Worm (Caenorhabditis elegans): Measurements from ENCODE around the gene tmem-131.

Gene tmem-131

ce11 chrIII:5018116-5018689, 20.2 kb upstream of the tmem-131 start, which contains the start of gene wip-1 (continued):
- TF ChIP-seq dpl-1 (GFP tag; optimal IDR thresholded peaks at IDR 0.05), result peak; percentile 91 to 94 (median 92)
- peak; percentile 100 for TF ChIP-seq unc-130 (tag; optimal IDR thresholded peaks at IDR 0.05)
- TF ChIP-seq ztf-4 (tag; optimal IDR thresholded peaks at IDR 0.05), result peak; percentile 98
- TF ChIP-seq elt-3 (tag; optimal IDR thresholded peaks at IDR 0.05), result peak in 5 of 6 experiments; percentile 48 to 96 (median 90)
- TF ChIP-seq pag-3 (tag; optimal IDR thresholded peaks at IDR 0.05; ENCODE audit: borderline replicate concordance, insufficient read depth), result peak; percentile 44
- peak; percentile 99 for TF ChIP-seq nhr-47 (tag; optimal IDR thresholded peaks at IDR 0.05)
- TF ChIP-seq F16B12.6 (tag; optimal IDR thresholded peaks at IDR 0.05), result peak; percentile 71
- TF ChIP-seq unc-98 (GFP tag; IDR thresholded peaks at IDR 0.05), result peak; percentile 19; the same call in 1 of the 2 replicates
- TF ChIP-seq mdl-1 (tag; optimal IDR thresholded peaks at IDR 0.05), result peak in 1 of 2 experiments; percentile 98
- peak in 1 of 2 experiments; percentile 95 for TF ChIP-seq ztf-11 (tag; optimal IDR thresholded peaks at IDR 0.05)
- TF ChIP-seq unc-62 (GFP tag; optimal IDR thresholded peaks at IDR 0.05), result peak; percentile 23
- TF ChIP-seq lin-13 (GFP tag; optimal IDR thresholded peaks at IDR 0.05), result peak; percentile 98
- TF ChIP-seq pax-3 (tag; optimal IDR thresholded peaks at IDR 0.05), result peak; percentile 94
- peak; percentile 95 for TF ChIP-seq ceh-8 (GFP tag; optimal IDR thresholded peaks at IDR 0.05)
- peak; percentile 97 for TF ChIP-seq lsy-2 (tag; optimal IDR thresholded peaks at IDR 0.05)
- peak; percentile 95 for TF ChIP-seq fkh-10 (GFP tag; optimal IDR thresholded peaks at IDR 0.05)
- TF ChIP-seq isw-1 (GFP tag; IDR thresholded peaks at IDR 0.05), result peak; percentile 97
- TF ChIP-seq ces-1 (GFP tag; optimal IDR thresholded peaks at IDR 0.05), result no peak
- TF ChIP-seq pqm-1 (tag; optimal IDR thresholded peaks at IDR 0.05), result peak; percentile 37
- peak; percentile 97 for TF ChIP-seq jun-1 (tag; optimal IDR thresholded peaks at IDR 0.05)
- TF ChIP-seq dsc-1 (tag; optimal IDR thresholded peaks at IDR 0.05), result peak; percentile 98
- peak; percentile 91 for TF ChIP-seq lir-3 (tag; optimal IDR thresholded peaks at IDR 0.05; ENCODE audit: poor library complexity)
- peak; percentile 93 for TF ChIP-seq sup-37 (GFP tag; optimal IDR thresholded peaks at IDR 0.05)
- no peak for TF ChIP-seq ets-5 (GFP tag; IDR thresholded peaks at IDR 0.05)
- no peak for TF ChIP-seq hlh-17 (GFP tag; optimal IDR thresholded peaks at IDR 0.05; ENCODE audit: borderline replicate concordance)
- TF ChIP-seq mep-1 (tag; optimal IDR thresholded peaks at IDR 0.05), result peak; percentile 99
- TF ChIP-seq rnt-1 (tag; optimal IDR thresholded peaks at IDR 0.05), result peak; percentile 98
- TF ChIP-seq egl-13 (tag; optimal IDR thresholded peaks at IDR 0.05), result peak; percentile 95
- peak; percentile 94 for TF ChIP-seq skn-1 (tag; optimal IDR thresholded peaks at IDR 0.05)
- TF ChIP-seq ceh-63 (GFP tag; optimal IDR thresholded peaks at IDR 0.05), result no peak
- TF ChIP-seq hlh-4 (tag; optimal IDR thresholded peaks at IDR 0.05), result no peak

DNA sequence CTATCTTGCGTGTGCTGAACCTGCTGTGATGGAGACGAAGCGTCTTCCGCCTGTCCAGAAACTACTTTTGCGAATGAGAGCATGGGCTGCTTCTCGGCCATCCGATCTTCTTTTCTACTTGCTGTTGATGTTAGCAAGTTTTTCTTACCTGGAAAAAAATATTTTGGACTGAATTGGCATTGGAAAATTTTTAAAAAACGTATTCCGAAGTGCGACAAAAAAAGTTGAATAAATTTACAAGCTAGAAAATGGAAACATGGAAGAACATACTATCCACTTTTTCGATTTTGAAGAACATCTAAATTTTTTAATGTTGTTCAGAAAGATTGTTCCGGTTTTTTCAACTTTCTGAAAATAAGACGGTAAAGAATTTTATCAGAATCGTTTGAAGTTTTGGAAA, 19.6 kb upstream of the tmem-131 start, which contains the start of gene larp-1:
larp-1 (minus strand) TSS at position 101 of the 400 bp plus-strand sequence.
- TF ChIP-seq ztf-4 (tag; optimal IDR thresholded peaks at IDR 0.05) (no peak), mef-2 (tag; optimal IDR thresholded peaks at IDR 0.05) (no peak), mdl-1 (tag; optimal IDR thresholded peaks at IDR 0.05) (no peak)

DNA sequence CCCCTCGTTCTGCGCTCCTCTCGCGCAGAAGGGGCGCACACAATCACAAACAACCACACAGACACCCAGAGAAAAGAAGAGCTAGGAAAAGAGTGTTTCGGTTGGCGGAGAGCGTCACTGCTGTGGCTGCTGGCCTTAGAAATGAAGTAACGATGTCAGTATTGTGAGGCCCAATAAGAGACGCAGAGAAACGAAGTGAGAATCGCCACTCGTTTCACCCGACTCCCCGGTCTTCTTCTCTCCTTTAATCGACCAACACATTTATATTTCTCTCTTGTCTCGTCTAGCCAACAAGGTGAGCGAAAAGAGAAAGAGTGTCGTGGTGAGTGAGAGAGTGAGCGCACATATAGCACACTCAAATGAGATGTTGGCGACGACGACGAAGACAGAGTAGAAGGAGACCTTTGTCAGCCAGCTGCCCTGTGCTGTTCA, 16.0 kb upstream of the tmem-131 start:
- TF ChIP-seq sptf-1 (tag; optimal IDR thresholded peaks at IDR 0.05) (no peak), lin-15B (tag; optimal IDR thresholded peaks at IDR 0.05) (peak; percentile 45), fkh-10 (GFP tag; optimal IDR thresholded peaks at IDR 0.05) (peak; percentile 92), mdl-1 (tag; optimal IDR thresholded peaks at IDR 0.05) (peak in 1 of 2 experiments; percentile 84), nhr-90 (tag; optimal IDR thresholded peaks at IDR 0.05; ENCODE audit: poor library complexity) (peak; percentile 75), snu-23 (GFP tag; optimal IDR thresholded peaks at IDR 0.05) (peak; percentile 96), nhr-19 (GFP tag; conservative IDR thresholded peaks at IDR 0.05) (peak; percentile 84), swsn-7 (tag; optimal IDR thresholded peaks at IDR 0.05) (peak; percentile 89), tlp-1 (tag; optimal IDR thresholded peaks at IDR 0.05) (no peak), snpc-4 (tag; optimal IDR thresholded peaks at IDR 0.05) (peak; percentile 75), egl-13 (tag; optimal IDR thresholded peaks at IDR 0.05) (peak; percentile 75), nhr-12 (tag; optimal IDR thresholded peaks at IDR 0.05) (no peak), nhr-47 (tag; optimal IDR thresholded peaks at IDR 0.05) (peak; percentile 88), nhr-28 (tag; optimal IDR thresholded peaks at IDR 0.05) (no peak), nhr-76 (tag; optimal IDR thresholded peaks at IDR 0.05) (no peak), xbp-1 (tag; optimal IDR thresholded peaks at IDR 0.05) (peak; percentile 85), C16A3.4 (tag; optimal IDR thresholded peaks at IDR 0.05) (peak; percentile 80), aha-1 (tag; optimal IDR thresholded peaks at IDR 0.05) (no peak), fkh-4 (tag; optimal IDR thresholded peaks at IDR 0.05; ENCODE audit: borderline replicate concordance) (peak; percentile 20), unc-98 (GFP tag; IDR thresholded peaks at IDR 0.05) (no peak), lin-14 (GFP tag; optimal IDR thresholded peaks at IDR 0.05) (peak; percentile 98), C34B4.2 (tag; optimal IDR thresholded peaks at IDR 0.05) (no peak)
